Worm (Caenorhabditis elegans): ENCODE measurements around the gene T14F9.2.

Gene T14F9.2

ce11 chrX:2226875-2227355 is 7.2 kb upstream of the T14F9.2 start (continued):
- peak; percentile 62 for TF ChIP-seq ztf-22 (GFP tag; optimal IDR thresholded peaks at IDR 0.05)
- TF ChIP-seq cebp-1 (GFP tag; IDR thresholded peaks at IDR 0.05), result 0 out of 2 replicates have a peak, but pooled peaks have one; percentile 10
- peak; percentile 68 for TF ChIP-seq cebp-1 (tag; optimal IDR thresholded peaks at IDR 0.05)
- no peak for TF ChIP-seq lsy-27 (tag; optimal IDR thresholded peaks at IDR 0.05; ENCODE audit: borderline replicate concordance, insufficient read depth)
- TF ChIP-seq lin-26 (GFP tag; IDR thresholded peaks at IDR 0.05), result peak; percentile 87
- peak; percentile 40 for TF ChIP-seq zim-3 (tag; optimal IDR thresholded peaks at IDR 0.05)
- TF ChIP-seq B0035.1 (tag; optimal IDR thresholded peaks at IDR 0.05), result peak; percentile 53
- TF ChIP-seq somi-1 (GFP tag; optimal IDR thresholded peaks at IDR 0.05), result peak; percentile 13
- peak; percentile 54 for TF ChIP-seq akir-1 (GFP tag; optimal IDR thresholded peaks at IDR 0.05)
- TF ChIP-seq xnd-1 (tag; optimal IDR thresholded peaks at IDR 0.05), result no peak
- no peak for TF ChIP-seq ccch-3 (GFP tag; optimal IDR thresholded peaks at IDR 0.05)
- peak; percentile 26; the same call in 1 of the 2 replicates for TF ChIP-seq Y67H2A.10 (GFP tag; conservative IDR thresholded peaks at IDR 0.05)
- TF ChIP-seq ztf-3 (GFP tag; optimal IDR thresholded peaks at IDR 0.05), result no peak
- TF ChIP-seq nfyb-1 (GFP tag; IDR thresholded peaks at IDR 0.05), result peak; percentile 84
- TF ChIP-seq sea-2 (GFP tag; IDR thresholded peaks at IDR 0.05), result no peak
- TF ChIP-seq F33H1.4 (GFP tag; IDR thresholded peaks at IDR 0.05), result 0 out of 2 replicates have a peak, but pooled peaks have one; percentile 14
- no peak for TF ChIP-seq nhr-27 (tag; optimal IDR thresholded peaks at IDR 0.05)
- no peak for TF ChIP-seq hlh-26 (GFP tag; conservative IDR thresholded peaks at IDR 0.05)
- TF ChIP-seq attf-5 (GFP tag; optimal IDR thresholded peaks at IDR 0.05), result peak; percentile 64
- peak; percentile 72 for TF ChIP-seq ztf-18 (tag; optimal IDR thresholded peaks at IDR 0.05)
- no peak for TF ChIP-seq Y53F4B.3 (GFP tag; IDR thresholded peaks at IDR 0.05)
- TF ChIP-seq ceh-40 (GFP tag; IDR thresholded peaks at IDR 0.05), result no peak
- 0 out of 2 replicates have a peak, but pooled peaks have one; percentile 31 for TF ChIP-seq bed-1 (GFP tag; IDR thresholded peaks at IDR 0.05)
- TF ChIP-seq aptf-2 (GFP tag; conservative IDR thresholded peaks at IDR 0.05), result peak; percentile 57; the same call in 1 of the 2 replicates
- no peak for TF ChIP-seq ztf-6 (GFP tag; IDR thresholded peaks at IDR 0.05)
- peak; percentile 69 for TF ChIP-seq Y95B8A.8 (GFP tag; IDR thresholded peaks at IDR 0.05)
- peak; percentile 36; the same call in 1 of the 2 replicates for TF ChIP-seq ceh-91 (GFP tag; IDR thresholded peaks at IDR 0.05)
- peak; percentile 36 for TF ChIP-seq snpc-1.1 (tag; optimal IDR thresholded peaks at IDR 0.05; ENCODE audit: insufficient read depth)
- TF ChIP-seq K11D2.4 (GFP tag; IDR thresholded peaks at IDR 0.05), result peak; percentile 76
- peak; percentile 65 for TF ChIP-seq tlf-1 (GFP tag; optimal IDR thresholded peaks at IDR 0.05)
- TF ChIP-seq nhr-120 (GFP tag; IDR thresholded peaks at IDR 0.05), result 0 out of 2 replicates have a peak, but pooled peaks have one; percentile 53
- peak; percentile 82 for TF ChIP-seq ZK185.1 (tag; optimal IDR thresholded peaks at IDR 0.05; ENCODE audit: poor library complexity, severe bottlenecking)
- TF ChIP-seq lsl-1 (GFP tag; optimal IDR thresholded peaks at IDR 0.05), result peak; percentile 14
- peak; percentile 58; the same call in 1 of the 2 replicates for TF ChIP-seq aptf-3 (GFP tag; IDR thresholded peaks at IDR 0.05)
- TF ChIP-seq nfya-2 (GFP tag; IDR thresholded peaks at IDR 0.05), result no peak
- no peak for TF ChIP-seq sdz-38 (tag; optimal IDR thresholded peaks at IDR 0.05)
- no peak for TF ChIP-seq hlh-12 (tag; optimal IDR thresholded peaks at IDR 0.05)
- peak; percentile 77; the same call in 1 of the 2 replicates for TF ChIP-seq let-526 (GFP tag; IDR thresholded peaks at IDR 0.05)
- no peak for TF ChIP-seq ceh-79 (tag; optimal IDR thresholded peaks at IDR 0.05)
- peak; percentile 47 for TF ChIP-seq ets-4 (GFP tag; optimal IDR thresholded peaks at IDR 0.05)
- peak; percentile 75 for TF ChIP-seq madf-10 (tag; optimal IDR thresholded peaks at IDR 0.05)
- no peak for TF ChIP-seq attf-6 (GFP tag; IDR thresholded peaks at IDR 0.05)
- no peak for TF ChIP-seq efl-1 (GFP tag; optimal IDR thresholded peaks at IDR 0.05)
- TF ChIP-seq F10E7.11 (tag; optimal IDR thresholded peaks at IDR 0.05), result peak; percentile 46
- no peak; the same call in 1 of the 2 replicates for TF ChIP-seq lir-1 (GFP tag; conservative IDR thresholded peaks at IDR 0.05)
- TF ChIP-seq lin-54 (GFP tag; optimal IDR thresholded peaks at IDR 0.05), result no peak
- 0 out of 2 replicates have a peak, but pooled peaks have one; percentile 39 for TF ChIP-seq attf-3 (GFP tag; conservative IDR thresholded peaks at IDR 0.05)
- peak; percentile 77 for TF ChIP-seq K12H6.12 (tag; optimal IDR thresholded peaks at IDR 0.05)

Measured in whole organism, young adult.